Fruit fly (Drosophila melanogaster): ENCODE results near the gene Rab3-GAP.

DNA sequence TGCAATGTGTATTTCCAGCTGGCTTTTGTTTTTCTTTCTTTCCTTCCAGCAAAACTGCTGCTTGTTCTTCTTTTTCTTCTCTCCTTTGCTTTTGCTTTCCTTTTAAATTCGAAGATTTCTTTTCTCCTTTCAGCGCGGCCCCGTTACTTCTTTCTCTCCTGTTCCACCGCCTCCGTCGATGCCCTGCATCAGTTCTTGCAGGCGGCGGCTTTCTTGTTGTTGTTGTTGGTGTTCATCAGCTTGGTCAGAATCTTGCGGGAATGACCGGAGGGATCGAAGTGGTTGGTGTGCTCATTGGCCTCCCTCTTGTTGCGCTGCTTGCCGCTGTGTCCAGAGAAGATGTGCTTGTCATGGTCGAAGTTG, 17.4 kb downstream of the Rab3-GAP start:
- no peak for TF ChIP-seq CG34367 (tag; optimal IDR thresholded peaks at IDR 0.05)
- no peak for TF ChIP-seq CG8159 (tag; optimal IDR thresholded peaks at IDR 0.05)
- TF ChIP-seq D1 (tag; optimal IDR thresholded peaks at IDR 0.05), result no peak
- TF ChIP-seq Pif1B (GFP tag; optimal IDR thresholded peaks at IDR 0.05), result no peak
- no peak for TF ChIP-seq Snoo (tag; optimal IDR thresholded peaks at IDR 0.05)
- no peak for TF ChIP-seq CG13204 (GFP tag; optimal IDR thresholded peaks at IDR 0.05)
- no peak for TF ChIP-seq gl (tag; optimal IDR thresholded peaks at IDR 0.05)
- no peak for TF ChIP-seq EcR (GFP tag; optimal IDR thresholded peaks at IDR 0.05)
- TF ChIP-seq CG9948 (tag; optimal IDR thresholded peaks at IDR 0.05), result no peak
- TF ChIP-seq Pif1A (GFP tag; optimal IDR thresholded peaks at IDR 0.05), result no peak
